Fruit fly (Drosophila melanogaster) whole organism, embryonic: ENCODE data around the gene Brms1.
A peak's percentile ranks its signal among the peaks of the same experiment; 100 is the strongest.

ENCODE experiments used
- Atf6 ChIP-seq: fragments of 200-800 bp; sonication (Bioruptor generic); IDR thresholded peaks from 2 replicates; pipeline ENCODE4 v1.3.6; 2022; ENCODE audit warnings: missing biosample characterization, missing genetic modification characterization
- B-H2 ChIP-seq: fragments of 200-800 bp; sonication (Bioruptor generic); optimal IDR thresholded peaks from 2 replicates; lab custom pipeline; 2018; ENCODE audit warnings: missing biosample characterization, mild to moderate bottlenecking, missing genetic modification characterization
- CG10366 ChIP-seq: fragments of 200-800 bp; sonication (Bioruptor generic); IDR thresholded peaks from 2 replicates; pipeline ENCODE4 v1.3.6; 2022; ENCODE audit warnings: missing biosample characterization, missing genetic modification characterization
- CG10959 ChIP-seq: fragments of 200-800 bp; sonication (Bioruptor generic); IDR thresholded peaks from 2 replicates; pipeline ENCODE4 v1.3.6; 2022; ENCODE audit warnings: missing biosample characterization, missing genetic modification characterization
- CG11093 ChIP-seq: fragments of 200-800 bp; sonication (Bioruptor generic); IDR thresholded peaks from 3 replicates; pipeline ENCODE4 v1.3.6; 2022; ENCODE audit warnings: missing biosample characterization, missing genetic modification characterization
- CG11504 ChIP-seq: fragments of 200-800 bp; sonication (Bioruptor generic); optimal IDR thresholded peaks from 3 replicates; lab custom pipeline; 2019; ENCODE audit warnings: missing biosample characterization, mild to moderate bottlenecking, missing genetic modification characterization, moderate library complexity
- CG12104 ChIP-seq: fragments of 200-800 bp; sonication (Bioruptor generic); optimal IDR thresholded peaks from 3 replicates; lab custom pipeline; 2016; ENCODE audit warnings: missing biosample characterization, missing genetic modification characterization
- CG13123 ChIP-seq: fragments of 200-800 bp; sonication (Bioruptor generic); optimal IDR thresholded peaks from 2 replicates; lab custom pipeline; 2016; ENCODE audit warnings: missing biosample characterization, missing genetic modification characterization
- CG13775 ChIP-seq: fragments of 200-800 bp; sonication (Bioruptor generic); optimal IDR thresholded peaks from 3 replicates; lab custom pipeline; 2017; ENCODE audit warnings: missing biosample characterization, mild to moderate bottlenecking, missing genetic modification characterization
- CG15601 ChIP-seq: fragments of 200-800 bp; sonication (Bioruptor generic); optimal IDR thresholded peaks from 3 replicates; lab custom pipeline; 2019; ENCODE audit warnings: missing biosample characterization, mild to moderate bottlenecking, missing genetic modification characterization, moderate library complexity
- CG16813 ChIP-seq: fragments of 200-800 bp; sonication (Bioruptor generic); IDR thresholded peaks from 3 replicates; pipeline ENCODE4 v1.3.6; 2022; ENCODE audit warnings: missing biosample characterization, missing genetic modification characterization; ENCODE audit not compliant: partially characterized antibody
- CG17568 ChIP-seq: fragments of 200-800 bp; sonication (Bioruptor generic); optimal IDR thresholded peaks from 2 replicates; lab custom pipeline; 2018; ENCODE audit warnings: missing biosample characterization, mild to moderate bottlenecking, missing genetic modification characterization, moderate library complexity
- CG18011 ChIP-seq: fragments of 200-800 bp; sonication (Bioruptor generic); optimal IDR thresholded peaks from 2 replicates; lab custom pipeline; 2017; ENCODE audit warnings: missing biosample characterization, missing genetic modification characterization, mild to moderate bottlenecking, moderate library complexity, missing genotype
- CG18262 ChIP-seq: fragments of 200-800 bp; optimal IDR thresholded peaks from 3 replicates; lab custom pipeline; 2019; ENCODE audit warnings: missing biosample characterization, mild to moderate bottlenecking, missing genetic modification characterization, moderate library complexity
- CG2678 ChIP-seq: fragments of 200-800 bp; sonication (Bioruptor generic); optimal IDR thresholded peaks from 3 replicates; lab custom pipeline; 2019; ENCODE audit warnings: missing biosample characterization, mild to moderate bottlenecking, missing genetic modification characterization, moderate library complexity
- CG3407 ChIP-seq: fragments of 200-800 bp; sonication (Bioruptor generic); optimal IDR thresholded peaks from 2 replicates; lab custom pipeline; 2018; ENCODE audit warnings: missing biosample characterization, mild to moderate bottlenecking, missing genetic modification characterization
- CG4360 ChIP-seq: fragments of 200-800 bp; sonication (Bioruptor generic); IDR thresholded peaks from 2 replicates; pipeline ENCODE4 v1.3.6; 2022; ENCODE audit warnings: missing biosample characterization, missing genetic modification characterization
- CG4617 ChIP-seq: fragments of 200-800 bp; sonication (Bioruptor generic); optimal IDR thresholded peaks from 3 replicates; lab custom pipeline; 2016; ENCODE audit warnings: missing biosample characterization, missing genetic modification characterization, borderline replicate concordance
- CG7357 ChIP-seq: fragments of 200-800 bp; sonication (Bioruptor generic); IDR thresholded peaks from 3 replicates; pipeline ENCODE4 v1.3.6; 2022; ENCODE audit warnings: missing biosample characterization, missing genetic modification characterization
- CG7372 ChIP-seq: fragments of 200-800 bp; sonication (Bioruptor generic); IDR thresholded peaks from 2 replicates; pipeline ENCODE4 v1.3.6; 2022; ENCODE audit warnings: missing biosample characterization, missing genetic modification characterization
- CG7556 ChIP-seq: fragments of 200-800 bp; sonication (Bioruptor generic); optimal IDR thresholded peaks from 2 replicates; lab custom pipeline; 2017; ENCODE audit warnings: missing biosample characterization, mild to moderate bottlenecking, missing genetic modification characterization
- CG8281 ChIP-seq: fragments of 200-800 bp; sonication (Bioruptor generic); optimal IDR thresholded peaks from 2 replicates; lab custom pipeline; 2018; ENCODE audit warnings: missing biosample characterization, mild to moderate bottlenecking, missing genetic modification characterization, moderate library complexity
- CG8388 ChIP-seq: fragments of 200-800 bp; sonication (Bioruptor generic); optimal IDR thresholded peaks from 2 replicates; lab custom pipeline; 2019; ENCODE audit warnings: missing biosample characterization, mild to moderate bottlenecking, missing genetic modification characterization, moderate library complexity
- CG9797 ChIP-seq: fragments of 200-800 bp; sonication (Bioruptor generic); optimal IDR thresholded peaks from 3 replicates; lab custom pipeline; 2018; ENCODE audit warnings: missing biosample characterization, mild to moderate bottlenecking, missing genetic modification characterization
- CG9932 ChIP-seq: fragments of 200-800 bp; sonication (Bioruptor generic); IDR thresholded peaks from 2 replicates; pipeline ENCODE4 v1.3.6; 2022; ENCODE audit warnings: missing biosample characterization, missing genetic modification characterization
- CoRest ChIP-seq: fragments of 200-800 bp; sonication (Bioruptor generic); optimal IDR thresholded peaks from 3 replicates; lab custom pipeline; 2018; ENCODE audit warnings: missing biosample characterization, mild to moderate bottlenecking, missing genetic modification characterization, moderate library complexity
- Dip2 ChIP-seq: fragments of 200-800 bp; sonication (Bioruptor generic); IDR thresholded peaks from 2 replicates; pipeline ENCODE4 v1.3.6; 2022; ENCODE audit warnings: missing biosample characterization, missing genetic modification characterization
- Drgx ChIP-seq: fragments of 200-800 bp; sonication (Bioruptor generic); IDR thresholded peaks from 2 replicates; pipeline ENCODE4 v1.3.6; 2022; ENCODE audit warnings: missing biosample characterization, missing genetic modification characterization
- Hr39 ChIP-seq: fragments of >200 bp; optimal IDR thresholded peaks from 2 replicates; lab custom pipeline; 2017
- Optix ChIP-seq: fragments of 200-800 bp; sonication (Bioruptor generic); IDR thresholded peaks from 3 replicates; pipeline ENCODE4 v1.3.6; 2022; ENCODE audit warnings: missing biosample characterization, missing genetic modification characterization
- Stat92E ChIP-seq, 3 experiments: fragments of >200 bp in 2 of 3; fragments of 200-800 bp in 1 of 3; sonication (Bioruptor generic) in 1 of 3; optimal IDR thresholded peaks; 2 replicates each; lab custom pipeline; 2017 to 2019; ENCODE audit warnings: missing biosample characterization in 3 of 3, missing genetic modification characterization in 3 of 3, mild to moderate bottlenecking in 1 of 3, moderate library complexity in 1 of 3
- Taf1 ChIP-seq: fragments of 200-800 bp; sonication (Bioruptor generic); IDR thresholded peaks from 2 replicates; pipeline ENCODE4 v1.3.6; 2022; ENCODE audit warnings: missing biosample characterization, missing genetic modification characterization
- Trl ChIP-seq, 3 experiments: fragments of >200 bp in 2 of 3; fragments of 200-800 bp in 1 of 3; sonication (Bioruptor generic) in 1 of 3; optimal IDR thresholded peaks; 2 replicates in 1 of 3; 3 replicates in 2 of 3; lab custom pipeline; 2016 to 2017; ENCODE audit warnings: missing biosample characterization in 1 of 3, missing genetic modification characterization in 1 of 3
- ato ChIP-seq: fragments of 200-800 bp; sonication (Bioruptor generic); IDR thresholded peaks from 2 replicates; pipeline ENCODE4 v1.3.6; 2022; ENCODE audit warnings: missing biosample characterization, missing genetic modification characterization; ENCODE audit not compliant: partially characterized antibody
- bbx ChIP-seq: fragments of 200-800 bp; sonication (Bioruptor generic); IDR thresholded peaks from 2 replicates; pipeline ENCODE4 v1.3.6; 2022; ENCODE audit warnings: missing biosample characterization, missing genetic modification characterization; ENCODE audit not compliant: partially characterized antibody
- chn ChIP-seq: fragments of 200-800 bp; sonication (Bioruptor generic); optimal IDR thresholded peaks from 2 replicates; lab custom pipeline; 2016; ENCODE audit warnings: missing biosample characterization, missing genetic modification characterization
- crp ChIP-seq, 2 experiments: fragments of 200-800 bp; sonication (Bioruptor generic); optimal IDR thresholded peaks; 2 replicates in 1 of 2; 3 replicates in 1 of 2; lab custom pipeline; 2017; ENCODE audit warnings: missing biosample characterization in 2 of 2, missing genetic modification characterization in 2 of 2, mild to moderate bottlenecking in 1 of 2, moderate library complexity in 1 of 2
- eve ChIP-seq, 2 experiments: fragments of >200 bp; optimal IDR thresholded peaks; 2 replicates each; lab custom pipeline; 2017; ENCODE audit warnings: missing biosample characterization in 2 of 2, missing genetic modification characterization in 2 of 2
- exex ChIP-seq: fragments of 200-800 bp; sonication (Bioruptor generic); optimal IDR thresholded peaks from 4 replicates; lab custom pipeline; 2018; ENCODE audit warnings: missing biosample characterization, mild to moderate bottlenecking, missing genetic modification characterization, moderate library complexity
- odd ChIP-seq: fragments of 200-800 bp; sonication (Bioruptor generic); optimal IDR thresholded peaks from 2 replicates; lab custom pipeline; 2017; ENCODE audit warnings: missing biosample characterization, mild to moderate bottlenecking, missing genetic modification characterization
- pan ChIP-seq, 4 experiments: fragments of >200 bp in 3 of 4; fragments of 200-800 bp in 1 of 4; sonication (Bioruptor generic) in 1 of 4; optimal IDR thresholded peaks in 3 of 4; IDR thresholded peaks in 1 of 4; 2 replicates each; pipeline versions ENCODE4 v1.3.6 to Lab custom; 2017 to 2022; ENCODE audit warnings: missing biosample characterization in 2 of 4, missing genetic modification characterization in 2 of 4, mixed read lengths in 1 of 4
- phol ChIP-seq: fragments of 200-800 bp; sonication (Bioruptor generic); optimal IDR thresholded peaks from 3 replicates; lab custom pipeline; 2018; ENCODE audit warnings: missing biosample characterization, mild to moderate bottlenecking, missing genetic modification characterization, moderate library complexity
- psq ChIP-seq: fragments of 200-800 bp; sonication (Bioruptor generic); optimal IDR thresholded peaks from 2 replicates; lab custom pipeline; 2017; ENCODE audit warnings: missing biosample characterization, missing genetic modification characterization
- pzg ChIP-seq: fragments of 200-800 bp; sonication (Bioruptor generic); optimal IDR thresholded peaks from 3 replicates; lab custom pipeline; 2018; ENCODE audit warnings: missing biosample characterization, mild to moderate bottlenecking, missing genetic modification characterization, moderate library complexity
- repo ChIP-seq: fragments of 200-800 bp; sonication (Bioruptor generic); optimal IDR thresholded peaks from 2 replicates; lab custom pipeline; 2016; ENCODE audit warnings: missing biosample characterization, missing genetic modification characterization
- rib ChIP-seq: fragments of 200-800 bp; sonication (Bioruptor generic); IDR thresholded peaks from 2 replicates; pipeline ENCODE4 v1.3.6; 2022; ENCODE audit warnings: missing biosample characterization, missing genetic modification characterization
- stc ChIP-seq: fragments of 200-800 bp; sonication (Bioruptor generic); IDR thresholded peaks from 2 replicates; pipeline ENCODE4 v1.3.6; 2022; ENCODE audit warnings: missing biosample characterization, missing genetic modification characterization
- tll ChIP-seq, 2 experiments: fragments of 200-800 bp in 1 of 2; fragments of >200 bp in 1 of 2; sonication (Bioruptor generic) in 1 of 2; optimal IDR thresholded peaks; 2 replicates each; lab custom pipeline; 2017 to 2019; ENCODE audit warnings: missing biosample characterization in 2 of 2, missing genetic modification characterization in 2 of 2, mild to moderate bottlenecking in 1 of 2, moderate library complexity in 1 of 2

Brms1 gene

DNA sequence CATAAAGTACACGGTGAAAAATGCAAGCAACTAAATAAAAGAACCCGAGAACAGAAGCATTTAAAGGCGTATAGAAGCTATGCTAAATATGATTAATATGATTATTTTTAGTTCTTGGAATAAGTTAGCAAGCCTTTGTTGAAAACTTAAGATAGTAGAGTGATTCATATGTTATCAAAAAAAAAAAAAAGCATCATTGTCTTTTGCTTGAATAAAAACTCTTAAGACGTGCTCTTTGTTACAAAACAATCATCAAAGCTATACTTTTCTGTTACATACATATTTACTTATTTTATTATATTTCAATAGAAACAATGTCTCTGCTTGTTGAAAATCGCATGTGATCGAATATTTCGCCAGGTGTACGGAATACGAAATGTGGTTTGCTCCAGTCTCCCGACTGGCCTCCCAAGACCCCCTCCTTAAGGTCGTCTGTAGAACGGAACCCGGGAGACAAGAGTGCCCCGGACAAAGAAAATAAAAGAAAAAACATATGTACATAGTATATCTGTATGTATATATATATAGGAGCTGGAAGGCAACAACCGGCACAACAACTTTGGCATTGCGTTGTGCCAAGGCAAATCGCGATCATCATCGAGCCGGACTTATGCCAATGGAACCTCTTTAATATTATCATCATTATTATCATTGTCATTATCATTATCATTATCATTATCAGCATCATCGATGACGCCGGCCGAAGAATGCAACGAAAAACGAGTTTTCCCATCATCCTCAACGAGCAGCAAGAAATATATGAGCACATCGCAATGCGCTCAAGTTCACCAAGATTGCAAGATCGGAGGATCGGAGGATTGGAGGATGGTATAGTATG, 17.9 kb downstream of the Brms1 start (continued):
- TF ChIP-seq CG10366 (GFP tag; lab: Robert Waterston, UW) (no peak), CG13775 (GFP tag; lab: Kevin White, UChicago) (no peak), Stat92E (GFP tag; optimal IDR thresholded peaks at IDR 0.05; lab: Kevin White, UChicago) (no peak), CG18262 (tag; lab: Kevin White, UChicago) (peak; percentile 29), CG12104 (GFP tag; lab: Kevin White, UChicago) (no peak), CoRest (tag; lab: Kevin White, UChicago) (no peak), CG11093 (GFP tag; lab: Robert Waterston, UW) (no peak), CG4360 (GFP tag; lab: Robert Waterston, UW) (no peak), eve (GFP tag; optimal IDR thresholded peaks at IDR 0.05; lab: Kevin White, UChicago) (peak in 1 of 2 experiments; percentile 3), CG15601 (tag; lab: Kevin White, UChicago) (no peak), CG13123 (GFP tag; lab: Kevin White, UChicago) (no peak), CG7357 (GFP tag; lab: Robert Waterston, UW) (no peak), CG8281 (no peak), Dip2 (GFP tag; lab: Robert Waterston, UW) (no peak), CG16813 (no peak), CG17568 (GFP tag; lab: Kevin White, UChicago) (no peak), Atf6 (GFP tag; lab: Robert Waterston, UW) (no peak), CG9932 (GFP tag; lab: Robert Waterston, UW) (no peak), stc (GFP tag; lab: Robert Waterston, UW) (no peak), CG7372 (GFP tag; lab: Robert Waterston, UW) (no peak), rib (GFP tag; lab: Robert Waterston, UW) (no peak), phol (tag; lab: Kevin White, UChicago) (peak; percentile 36), CG18011 (GFP tag; lab: Kevin White, UChicago) (no peak), CG9797 (GFP tag; lab: Kevin White, UChicago) (no peak), B-H2 (GFP tag; lab: Kevin White, UChicago) (no peak), CG8388 (GFP tag; lab: Kevin White, UChicago) (peak; percentile 4), Taf1 (no peak), repo (GFP tag; lab: Kevin White, UChicago) (no peak), ato (GFP tag; lab: Robert Waterston, UW) (no peak), CG11504 (tag; lab: Kevin White, UChicago) (peak; percentile 45), Optix (GFP tag; lab: Robert Waterston, UW) (no peak), CG2678 (tag; lab: Kevin White, UChicago) (peak; percentile 35), exex (tag; lab: Kevin White, UChicago) (no peak), tll (GFP tag; optimal IDR thresholded peaks at IDR 0.05; lab: Kevin White, UChicago) (no peak), bbx (GFP tag; lab: Robert Waterston, UW) (no peak), CG7556 (GFP tag; lab: Kevin White, UChicago) (peak; percentile 15), pan (optimal IDR thresholded peaks at IDR 0.05; lab: Kevin White, UChicago) (no peak), pan (GFP tag; optimal IDR thresholded peaks at IDR 0.05 in 1 of 2, IDR thresholded peaks at IDR 0.05 in 1 of 2) (no peak), crp (GFP tag; optimal IDR thresholded peaks at IDR 0.05; lab: Kevin White, UChicago) (no peak), Drgx (GFP tag; lab: Robert Waterston, UW) (peak; percentile 34; the same call in 1 of the 2 replicates), Trl (optimal IDR thresholded peaks at IDR 0.05; lab: Kevin White, UChicago) (no peak), Trl (GFP tag; optimal IDR thresholded peaks at IDR 0.05; lab: Kevin White, UChicago) (no peak), chn (GFP tag; lab: Kevin White, UChicago) (no peak), CG10959 (GFP tag; lab: Robert Waterston, UW) (no peak), psq (GFP tag; lab: Kevin White, UChicago) (no peak), CG4617 (GFP tag; lab: Kevin White, UChicago) (no peak), odd (GFP tag; lab: Kevin White, UChicago) (no peak), pzg (no peak), CG3407 (GFP tag; lab: Kevin White, UChicago) (no peak), Hr39 (no peak)
